Worm (Caenorhabditis elegans) whole organism, L4 larva: ENCODE data around the gene srd-23.

ENCODE experiments used
- aly-2 ChIP-seq: sonication (generic microtip); optimal IDR thresholded peaks from 2 replicates; lab custom pipeline; 2018; ENCODE audit warnings: missing biosample characterization, missing genetic modification characterization
- ceh-20 ChIP-seq: fragments of 200-800 bp; sonication (Bioruptor generic); IDR thresholded peaks from 2 replicates; pipeline ENCODE4 v1.3.6; 2022; ENCODE audit warnings: missing genetic modification reagents, missing genetic modification characterization, missing compliant biosample characterization
- nhr-25 ChIP-seq: sonication (generic microtip); optimal IDR thresholded peaks from 2 replicates; lab custom pipeline; 2017; ENCODE audit warnings: missing genetic modification characterization, mild to moderate bottlenecking, missing compliant biosample characterization, antibody characterized with exemption, moderate library complexity, borderline replicate concordance; ENCODE audit not compliant: insufficient read depth
- nhr-28 ChIP-seq: fragments of 150-350 bp; optimal IDR thresholded peaks from 2 replicates; lab custom pipeline; 2014; ENCODE audit warnings: missing biosample characterization, missing genetic modification characterization
- skn-1 ChIP-seq: fragments of 150-350 bp; optimal IDR thresholded peaks from 2 replicates; lab custom pipeline; 2014; ENCODE audit warnings: missing biosample characterization, missing genetic modification characterization

- TF ChIP-seq ceh-20 (GFP tag; lab: Robert Waterston, UW) (no peak), skn-1 (no peak), nhr-25 (tag; lab: Kevin White, UChicago) (no peak), nhr-28 (tag; lab: Kevin White, UChicago) (no peak), aly-2 (no peak)
These were observed 40.5 kb downstream of the srd-23 start, which contains the start of gene Y40H7A.11 for ce11 chrIV:15220253-15220652.
